Worm (Caenorhabditis elegans) whole organism, L4 larva: ENCODE results near the gene math-7.
"Not testable (repeated sequence)": the region's sequence is repeated elsewhere in the genome, so short reads cannot be mapped to it uniquely, and the experiment has no call there.

Experiments used
- F37D6.2 ChIP-seq: sonication (generic microtip); optimal IDR thresholded peaks from 2 replicates; lab custom pipeline; 2016; ENCODE audit warnings: mild to moderate bottlenecking, missing genetic modification characterization, missing compliant biosample characterization
- F44E2.7 ChIP-seq: fragments of 200-800 bp; sonication (Bioruptor generic); IDR thresholded peaks from 2 replicates; pipeline ENCODE4 v2.1.2; 2022; ENCODE audit warnings: missing genetic modification characterization, missing compliant biosample characterization
- R02D3.7 ChIP-seq: fragments of 150-350 bp; sonication (generic microtip); optimal IDR thresholded peaks from 3 replicates; lab custom pipeline; 2014; ENCODE audit warnings: missing biosample characterization, missing genetic modification characterization
- daf-12 ChIP-seq: fragments of 150-350 bp; optimal IDR thresholded peaks from 2 replicates; lab custom pipeline; 2014; ENCODE audit warnings: missing biosample characterization, missing genetic modification reagents, missing genetic modification characterization
- daf-19 ChIP-seq: fragments of 200-800 bp; sonication (Bioruptor generic); conservative IDR thresholded peaks from 2 replicates; pipeline ENCODE4 v1.3.6; 2022; ENCODE audit warnings: missing genetic modification characterization, missing compliant biosample characterization
- daf-8 ChIP-seq: fragments of 200-800 bp; sonication (Bioruptor generic); IDR thresholded peaks from 2 replicates; pipeline ENCODE4 v1.3.6; 2022; ENCODE audit warnings: missing genetic modification characterization, missing compliant biosample characterization
- dmd-6 ChIP-seq: fragments of 200-800 bp; sonication (Bioruptor generic); IDR thresholded peaks from 2 replicates; pipeline ENCODE4 v1.3.6; 2022; ENCODE audit warnings: missing genetic modification reagents, missing genetic modification characterization, missing compliant biosample characterization
- dve-1 ChIP-seq: sonication (generic microtip); optimal IDR thresholded peaks from 2 replicates; lab custom pipeline; 2017; ENCODE audit warnings: antibody characterized with exemption, mild to moderate bottlenecking, missing genetic modification characterization, missing compliant biosample characterization; ENCODE audit not compliant: insufficient read depth
- hif-1 ChIP-seq, 2 experiments: sonication (generic microtip); optimal IDR thresholded peaks; 2 replicates each; lab custom pipeline; 2016 to 2017; ENCODE audit warnings: missing compliant biosample characterization in 2 of 2, missing genetic modification characterization in 2 of 2, missing genetic modification reagents in 2 of 2, missing genotype in 2 of 2, mild to moderate bottlenecking in 1 of 2
- lir-3 ChIP-seq: sonication (generic microtip); optimal IDR thresholded peaks from 2 replicates; lab custom pipeline; 2016; ENCODE audit warnings: mild to moderate bottlenecking, missing genetic modification characterization, missing compliant biosample characterization
- mdl-1 ChIP-seq, 2 experiments: fragments of 150-350 bp in 1 of 2; sonication (generic microtip) in 1 of 2; optimal IDR thresholded peaks; 2 replicates each; lab custom pipeline; 2014 to 2017; ENCODE audit warnings: missing biosample characterization in 2 of 2, missing genetic modification characterization in 2 of 2
- nhr-11 ChIP-seq: fragments of 150-350 bp; optimal IDR thresholded peaks from 2 replicates; lab custom pipeline; 2014; ENCODE audit warnings: missing biosample characterization, missing genetic modification characterization
- nhr-28 ChIP-seq: fragments of 150-350 bp; optimal IDR thresholded peaks from 2 replicates; lab custom pipeline; 2014; ENCODE audit warnings: missing biosample characterization, missing genetic modification characterization
- nhr-41 ChIP-seq: fragments of 200-800 bp; sonication (Bioruptor generic); IDR thresholded peaks from 2 replicates; pipeline ENCODE4 v1.3.6; 2022; ENCODE audit warnings: missing genetic modification reagents, missing genetic modification characterization, missing compliant biosample characterization
- nhr-6 ChIP-seq: fragments of 150-350 bp; optimal IDR thresholded peaks from 2 replicates; lab custom pipeline; 2014; ENCODE audit warnings: missing biosample characterization, missing genetic modification characterization
- nhr-77 ChIP-seq: fragments of 150-350 bp; optimal IDR thresholded peaks from 2 replicates; lab custom pipeline; 2014; ENCODE audit warnings: missing biosample characterization, missing genetic modification characterization
- php-3 ChIP-seq: fragments of 200-800 bp; sonication (Bioruptor generic); IDR thresholded peaks from 2 replicates; pipeline ENCODE4 v1.3.6; 2022; ENCODE audit warnings: missing genetic modification reagents, missing genetic modification characterization, missing compliant biosample characterization
- pqm-1 ChIP-seq: sonication (generic microtip); optimal IDR thresholded peaks from 2 replicates; lab custom pipeline; 2017; ENCODE audit warnings: missing biosample characterization, missing genetic modification characterization
- saeg-2 ChIP-seq: fragments of 200-800 bp; sonication (Bioruptor generic); IDR thresholded peaks from 2 replicates; pipeline ENCODE4 v1.3.6; 2022; ENCODE audit warnings: missing genetic modification reagents, missing genetic modification characterization, missing compliant biosample characterization
- sdz-12 ChIP-seq: fragments of 200-800 bp; sonication (Bioruptor generic); optimal IDR thresholded peaks from 2 replicates; lab custom pipeline; 2018; ENCODE audit warnings: mild to moderate bottlenecking, missing genetic modification characterization, missing compliant biosample characterization
- set-16 ChIP-seq: fragments of 200-800 bp; sonication (Bioruptor generic); IDR thresholded peaks from 2 replicates; pipeline ENCODE4 v1.3.6; 2022; ENCODE audit warnings: missing genetic modification reagents, missing genetic modification characterization, missing compliant biosample characterization
- skn-1 ChIP-seq: fragments of 150-350 bp; optimal IDR thresholded peaks from 2 replicates; lab custom pipeline; 2014; ENCODE audit warnings: missing biosample characterization, missing genetic modification characterization
- spr-3 ChIP-seq: fragments of 200-800 bp; sonication (Bioruptor generic); optimal IDR thresholded peaks from 2 replicates; lab custom pipeline; 2018; ENCODE audit warnings: mild to moderate bottlenecking, missing genetic modification characterization, missing compliant biosample characterization
- tra-1 ChIP-seq: fragments of 200-800 bp; sonication (Bioruptor generic); IDR thresholded peaks from 2 replicates; pipeline ENCODE4 v1.3.6; 2022; ENCODE audit warnings: missing genetic modification reagents, missing genetic modification characterization, missing compliant biosample characterization
- unc-39 ChIP-seq: sonication (generic microtip); optimal IDR thresholded peaks from 2 replicates; lab custom pipeline; 2017; ENCODE audit warnings: missing biosample characterization, missing genetic modification characterization
- zip-11 ChIP-seq: fragments of 200-800 bp; sonication (Bioruptor generic); IDR thresholded peaks from 2 replicates; pipeline ENCODE4 v1.3.6; 2022; ENCODE audit warnings: missing genetic modification characterization, missing compliant biosample characterization
- zip-2 ChIP-seq: fragments of 150-350 bp; optimal IDR thresholded peaks from 2 replicates; lab custom pipeline; 2014; ENCODE audit warnings: missing biosample characterization, missing genetic modification characterization
- ztf-7 ChIP-seq: fragments of 150-350 bp; optimal IDR thresholded peaks from 2 replicates; lab custom pipeline; 2014; ENCODE audit warnings: missing biosample characterization, missing genetic modification characterization

math-7 gene

DNA sequence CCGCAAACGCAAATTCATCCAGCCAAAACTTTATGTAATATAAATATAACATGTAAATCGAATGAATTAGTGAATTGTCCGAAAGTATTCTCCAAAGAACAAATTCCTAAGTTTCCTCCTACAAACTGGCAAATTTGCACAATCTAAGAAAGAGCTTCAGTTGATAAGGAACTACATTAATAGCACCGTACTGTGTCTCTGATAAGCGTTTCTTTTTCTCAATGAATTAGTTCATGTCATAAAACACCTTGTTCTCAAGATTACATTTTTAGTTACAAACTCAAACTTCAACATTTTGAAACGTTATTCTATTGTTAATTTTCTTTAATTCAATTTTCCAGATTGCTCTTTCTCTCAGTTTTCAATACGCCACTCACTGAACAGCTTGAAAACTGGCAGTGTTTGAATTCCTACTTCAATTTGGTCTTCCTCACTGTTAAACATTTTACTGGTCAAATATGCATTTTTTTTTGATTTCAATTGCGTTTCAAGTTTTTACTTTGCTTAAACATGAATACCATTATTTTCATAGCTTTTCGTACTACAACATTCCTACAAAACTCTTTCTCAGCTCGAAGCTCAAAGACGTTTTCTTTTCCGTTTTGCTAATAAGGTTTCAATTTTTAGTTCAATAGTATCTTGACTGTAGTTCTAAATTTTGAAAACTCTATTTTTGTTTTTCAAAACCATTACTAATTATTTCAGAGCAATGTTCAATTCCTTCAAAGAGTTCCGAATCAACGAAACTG lies 20.4 kb downstream of the math-7 start, which contains the start of gene math-15:
TSS of gene math-15 (plus strand) at position 699 of the 749 bp plus-strand sequence.
- TF ChIP-seq pqm-1, result peak; percentile 72
- no peak for TF ChIP-seq mdl-1 (tag; optimal IDR thresholded peaks at IDR 0.05; lab: Kevin White, UChicago)
- peak; percentile 53 for TF ChIP-seq nhr-28 (tag; lab: Kevin White, UChicago)
- TF ChIP-seq, all 104 proteins: peak for 2

ce11 chrII:1864278-1864677 lies 22.0 kb downstream of the math-7 start, which contains the start of gene C16C4.17:
Gene C16C4.17, plus strand, starts transcription at chrII:1864578.
- TF ChIP-seq tra-1 (GFP tag; lab: Robert Waterston, UW), result no peak
- TF ChIP-seq nhr-77, result no peak
- no peak for TF ChIP-seq nhr-11 (tag; lab: Kevin White, UChicago)
- TF ChIP-seq daf-8 (GFP tag; lab: Robert Waterston, UW), result no peak
- no peak for TF ChIP-seq daf-19 (GFP tag; lab: Robert Waterston, UW)
- TF ChIP-seq daf-12 (tag; lab: Kevin White, UChicago), result no peak
- no peak for TF ChIP-seq sdz-12 (GFP tag; lab: Kevin White, UChicago)
- no peak for TF ChIP-seq zip-11 (GFP tag; lab: Robert Waterston, UW)
- TF ChIP-seq nhr-6, result no peak
- TF ChIP-seq ztf-7, result no peak
- no peak for TF ChIP-seq saeg-2 (GFP tag; lab: Robert Waterston, UW)
- TF ChIP-seq spr-3, result no peak
- TF ChIP-seq unc-39 (tag; lab: Kevin White, UChicago), result no peak
- TF ChIP-seq skn-1 (tag; lab: Kevin White, UChicago), result no peak
- TF ChIP-seq lir-3, result no peak
- TF ChIP-seq zip-2 (tag; lab: Kevin White, UChicago), result no peak
- no peak for TF ChIP-seq nhr-41 (GFP tag; lab: Robert Waterston, UW)
- TF ChIP-seq F44E2.7 (GFP tag; lab: Robert Waterston, UW), result no peak

- TF ChIP-seq R02D3.7 (tag; lab: Kevin White, UChicago); F37D6.2 (tag; lab: Kevin White, UChicago); hif-1 (tag; optimal IDR thresholded peaks at IDR 0.05; lab: Kevin White, UChicago): not testable (repeated sequence)
Observed at ce11 chrII:1862334-1862733, 23.9 kb downstream of the math-7 start, which contains the start of gene fbxb-98. Gene fbxb-98, plus strand, starts transcription at chrII:1862634.

DNA sequence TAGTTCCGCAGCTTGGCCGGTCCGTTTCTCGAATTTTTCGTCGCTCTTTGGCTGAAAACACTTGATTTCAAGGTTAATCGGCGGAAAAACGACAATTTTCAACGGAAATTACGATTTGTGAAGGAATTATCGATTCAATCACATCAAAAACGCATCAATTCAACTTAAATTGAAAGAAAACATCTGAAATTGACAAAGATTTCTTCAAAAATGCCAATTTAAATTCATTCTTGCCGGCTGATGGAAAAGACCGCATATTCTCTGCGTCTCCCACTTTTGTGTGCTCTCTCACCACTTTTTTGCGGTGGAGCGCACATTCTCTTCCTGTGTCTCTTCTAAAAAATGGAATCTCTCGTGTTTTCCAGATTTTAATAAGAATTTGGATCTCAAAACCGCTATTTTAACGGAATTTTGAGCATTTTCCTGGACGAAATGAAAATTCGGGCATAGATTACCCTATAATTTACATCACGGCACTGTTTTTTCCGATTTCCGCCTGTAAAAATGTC lies 24.9 kb downstream of the math-7 start, which contains the start of gene C16C4.18:
TSS of gene C16C4.18 (minus strand) at position 51 of the 509 bp plus-strand sequence.
- not testable (repeated sequence) for TF ChIP-seq dve-1; dmd-6; nhr-11 (tag; lab: Kevin White, UChicago)
- TF ChIP-seq, all 104 proteins: peak for 0; not testable (repeated sequence) for 104

DNA sequence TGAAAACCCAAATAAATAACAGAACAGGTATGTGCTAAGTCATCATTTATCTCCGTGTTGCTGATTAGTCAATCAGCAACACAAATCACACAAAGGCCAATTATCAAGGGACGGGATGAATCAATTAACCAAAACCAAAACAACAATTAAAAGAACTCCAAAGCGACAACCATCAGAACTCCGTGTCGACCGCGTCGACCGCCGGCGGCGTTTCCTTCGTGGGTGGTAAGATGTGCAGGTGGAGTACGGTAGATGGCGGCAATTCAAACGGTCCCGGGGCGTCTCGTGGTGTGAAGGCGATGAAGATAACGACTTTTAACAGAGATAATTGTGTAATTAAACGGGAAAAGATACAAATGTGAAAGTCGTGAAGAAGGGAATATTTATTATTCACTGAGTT lies 30.8 kb downstream of the math-7 start:
- TF ChIP-seq tra-1 (GFP tag; lab: Robert Waterston, UW) (peak; percentile 99), set-16 (0 out of 2 replicates have a peak, but pooled peaks have one; percentile 12)
- TF ChIP-seq, all 104 proteins: peak for 2; not testable (repeated sequence) for 102

ce11 chrII:1854094-1854493 lies 32.2 kb downstream of the math-7 start, which contains the start of gene fbxb-95:
Gene fbxb-95, plus strand, starts transcription at chrII:1854394.
- not testable (repeated sequence) for TF ChIP-seq saeg-2 (GFP tag; lab: Robert Waterston, UW); spr-3; php-3 (GFP tag; lab: Robert Waterston, UW)
- TF ChIP-seq, all 104 proteins: peak for 0; not testable (repeated sequence) for 104
